Worm (Caenorhabditis elegans): ENCODE measurements around the gene C34D10.1.

The C34D10.1 gene

ce11 chrX:8078374-8078773, 49.1 kb downstream of the C34D10.1 start:
- TF ChIP-seq nhr-80 (tag; optimal IDR thresholded peaks at IDR 0.05): peak; percentile 54
- no peak for TF ChIP-seq rec-8 (tag; optimal IDR thresholded peaks at IDR 0.05)
- TF ChIP-seq lsl-1 (GFP tag; optimal IDR thresholded peaks at IDR 0.05): no peak

DNA sequence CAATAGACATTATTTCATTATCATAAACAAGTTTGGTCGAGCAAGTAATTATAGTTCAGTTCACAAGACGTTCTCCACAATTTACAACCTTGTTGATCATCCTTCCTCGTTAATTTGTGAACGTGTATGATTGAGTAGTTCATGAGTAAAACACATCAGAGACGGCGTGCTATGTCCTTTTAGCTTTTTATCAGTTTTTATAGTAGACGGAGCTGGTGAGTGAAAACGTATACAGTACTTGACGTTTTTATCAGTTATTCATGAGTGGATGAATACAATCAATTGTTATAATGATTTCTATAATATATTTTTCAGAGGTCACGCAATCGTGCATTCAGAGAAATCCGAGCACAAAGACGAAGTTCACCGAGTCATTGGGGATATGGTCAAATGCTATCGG, 49.6 kb downstream of the C34D10.1 start:
- TF ChIP-seq Y53F4B.3 (GFP tag; IDR thresholded peaks at IDR 0.05): no peak
- TF ChIP-seq Y79H2A.3 (GFP tag; conservative IDR thresholded peaks at IDR 0.05): no peak
- TF ChIP-seq C17E4.6 (GFP tag; IDR thresholded peaks at IDR 0.05): no peak

All from whole organism, young adult.